Fruit fly (Drosophila melanogaster): Measurements from ENCODE around the gene CG3323.

CG3323 gene

dm6 chrX:5308963-5309362 is 3.5 kb upstream of the CG3323 start, which contains the start of the genes Cdk7 and snf (continued):
- TF ChIP-seq Lhr (GFP tag; optimal IDR thresholded peaks at IDR 0.05), result peak; percentile 24
- TF ChIP-seq CG1792 (GFP tag; optimal IDR thresholded peaks at IDR 0.05), result peak; percentile 55
- no peak for TF ChIP-seq H15 (GFP tag; IDR thresholded peaks at IDR 0.05)
- peak; percentile 29 for TF ChIP-seq Hmr (GFP tag; optimal IDR thresholded peaks at IDR 0.05)
- no peak for TF ChIP-seq da (GFP tag; optimal IDR thresholded peaks at IDR 0.05)
- no peak for TF ChIP-seq Ssrp (tag; optimal IDR thresholded peaks at IDR 0.05)
- TF ChIP-seq Nf-YA (GFP tag; IDR thresholded peaks at IDR 0.05), result no peak
- TF ChIP-seq CG11696 (GFP tag; IDR thresholded peaks at IDR 0.05), result no peak
- TF ChIP-seq org-1 (GFP tag; optimal IDR thresholded peaks at IDR 0.05), result no peak
- TF ChIP-seq gsb (GFP tag; IDR thresholded peaks at IDR 0.05), result no peak
- TF ChIP-seq kni (GFP tag; optimal IDR thresholded peaks at IDR 0.05), result no peak
- TF ChIP-seq Scr (GFP tag; IDR thresholded peaks at IDR 0.05; ENCODE audit: partially characterized antibody), result peak; percentile 87
- TF ChIP-seq CG4730 (GFP tag; IDR thresholded peaks at IDR 0.05), result no peak
- no peak for TF ChIP-seq Neu2 (GFP tag; optimal IDR thresholded peaks at IDR 0.05; ENCODE audit: borderline replicate concordance)
- TF ChIP-seq mld (GFP tag; IDR thresholded peaks at IDR 0.05; ENCODE audit: partially characterized antibody), result peak; percentile 75; the same call in 1 of the 3 replicates
- TF ChIP-seq fd3F (GFP tag; optimal IDR thresholded peaks at IDR 0.05), result no peak
- TF ChIP-seq Rfx (GFP tag; IDR thresholded peaks at IDR 0.05), result no peak; the same call in 1 of the 2 replicates
- no peak for TF ChIP-seq Oli (tag; optimal IDR thresholded peaks at IDR 0.05)
- no peak for TF ChIP-seq CG18476 (GFP tag; optimal IDR thresholded peaks at IDR 0.05)
- TF ChIP-seq Sox100B (GFP tag; optimal IDR thresholded peaks at IDR 0.05), result no peak
- no peak for TF ChIP-seq esg (GFP tag; conservative IDR thresholded peaks at IDR 0.05)
- TF ChIP-seq CG34224 (GFP tag; IDR thresholded peaks at IDR 0.05; ENCODE audit: partially characterized antibody), result peak; percentile 88
- peak; percentile 83 for TF ChIP-seq knrl (GFP tag; IDR thresholded peaks at IDR 0.05; ENCODE audit: partially characterized antibody)
- no peak for TF ChIP-seq insv (GFP tag; optimal IDR thresholded peaks at IDR 0.05)
- peak; percentile 88 for TF ChIP-seq BEAF-32 (GFP tag; optimal IDR thresholded peaks at IDR 0.05)
- TF ChIP-seq CG8478 (optimal IDR thresholded peaks at IDR 0.05), result no peak
- peak; percentile 32; the same call in 1 of the 2 replicates for TF ChIP-seq CG9215 (GFP tag; IDR thresholded peaks at IDR 0.05)
- TF ChIP-seq CG2199 (GFP tag; IDR thresholded peaks at IDR 0.05), result no peak
- no peak for TF ChIP-seq CG6689 (GFP tag; IDR thresholded peaks at IDR 0.05)
- TF ChIP-seq CG7372 (GFP tag; IDR thresholded peaks at IDR 0.05), result no peak
- TF ChIP-seq Opbp (GFP tag; IDR thresholded peaks at IDR 0.05; ENCODE audit: partially characterized antibody), result peak; percentile 73; the same call in 2 of the 3 replicates
- TF ChIP-seq Spps (tag; optimal IDR thresholded peaks at IDR 0.05), result no peak
- no peak for TF ChIP-seq CG11695 (GFP tag; IDR thresholded peaks at IDR 0.05)
- peak; percentile 78 for TF ChIP-seq sqz (GFP tag; optimal IDR thresholded peaks at IDR 0.05)
- TF ChIP-seq cato (GFP tag; optimal IDR thresholded peaks at IDR 0.05; ENCODE audit: borderline replicate concordance), result no peak
- no peak for TF ChIP-seq gem (tag; optimal IDR thresholded peaks at IDR 0.05)
- peak; percentile 85 for TF ChIP-seq pzg (GFP tag; optimal IDR thresholded peaks at IDR 0.05)
- TF ChIP-seq Hr39 (optimal IDR thresholded peaks at IDR 0.05), result no peak
- TF ChIP-seq Max (GFP tag; optimal IDR thresholded peaks at IDR 0.05), result peak; percentile 53
- TF ChIP-seq CG6654 (GFP tag; optimal IDR thresholded peaks at IDR 0.05), result no peak
- no peak for TF ChIP-seq CG2712 (tag; optimal IDR thresholded peaks at IDR 0.05)
- TF ChIP-seq CG10979 (tag; optimal IDR thresholded peaks at IDR 0.05), result peak; percentile 25
- TF ChIP-seq Dbx (GFP tag; IDR thresholded peaks at IDR 0.05), result peak; percentile 63; the same call in 2 of the 3 replicates
- no peak for TF ChIP-seq ranshi (GFP tag; IDR thresholded peaks at IDR 0.05)
- TF ChIP-seq Camta (GFP tag; optimal IDR thresholded peaks at IDR 0.05), result peak; percentile 29
- TF ChIP-seq Atf3 (GFP tag; optimal IDR thresholded peaks at IDR 0.05), result no peak
- TF ChIP-seq Drgx (GFP tag; IDR thresholded peaks at IDR 0.05), result no peak
- TF ChIP-seq tx (GFP tag; optimal IDR thresholded peaks at IDR 0.05), result peak; percentile 18
- TF ChIP-seq zf30C (GFP tag; optimal IDR thresholded peaks at IDR 0.05), result no peak
- TF ChIP-seq HmgD (GFP tag; optimal IDR thresholded peaks at IDR 0.05), result peak; percentile 54
- peak; percentile 50 for TF ChIP-seq CG13624 (GFP tag; optimal IDR thresholded peaks at IDR 0.05)
- TF ChIP-seq CG1024 (GFP tag; IDR thresholded peaks at IDR 0.05), result no peak
